Fruit fly (Drosophila melanogaster) whole organism, embryonic: ENCODE measurements around the gene CG8034.

Source experiments
- Atf-2 ChIP-seq: fragments of 200-800 bp; sonication (Bioruptor generic); optimal IDR thresholded peaks from 2 replicates; lab custom pipeline; 2016; ENCODE audit warnings: missing biosample characterization, missing genetic modification characterization
- CG1024 ChIP-seq: fragments of 200-800 bp; sonication (Bioruptor generic); IDR thresholded peaks from 2 replicates; pipeline ENCODE4 v1.3.6; 2022; ENCODE audit warnings: missing biosample characterization, missing genetic modification characterization
- CG10274 ChIP-seq: fragments of 200-800 bp; sonication (Bioruptor generic); optimal IDR thresholded peaks from 3 replicates; lab custom pipeline; 2017; ENCODE audit warnings: missing biosample characterization, mild to moderate bottlenecking, missing genetic modification characterization
- CG10654 ChIP-seq: fragments of 200-800 bp; sonication (Bioruptor generic); optimal IDR thresholded peaks from 2 replicates; lab custom pipeline; 2016; ENCODE audit warnings: missing biosample characterization, missing genetic modification characterization
- CG10979 ChIP-seq: fragments of 200-800 bp; sonication (Bioruptor generic); optimal IDR thresholded peaks from 2 replicates; lab custom pipeline; 2018; ENCODE audit warnings: missing biosample characterization, mild to moderate bottlenecking, missing genetic modification characterization, moderate library complexity
- CG11695 ChIP-seq: fragments of 200-800 bp; sonication (Bioruptor generic); IDR thresholded peaks from 3 replicates; pipeline ENCODE4 v1.3.6; 2022; ENCODE audit warnings: missing biosample characterization, missing genetic modification characterization
- CG11696 ChIP-seq: fragments of 200-800 bp; sonication (Bioruptor generic); IDR thresholded peaks from 2 replicates; pipeline ENCODE4 v1.3.6; 2022; ENCODE audit warnings: missing biosample characterization, missing genetic modification characterization
- CG11723 ChIP-seq: fragments of 200-800 bp; sonication (Bioruptor generic); optimal IDR thresholded peaks from 2 replicates; lab custom pipeline; 2017; ENCODE audit warnings: missing biosample characterization, mild to moderate bottlenecking, missing genetic modification characterization
- CG12659 ChIP-seq: fragments of 200-800 bp; sonication (Bioruptor generic); optimal IDR thresholded peaks from 3 replicates; lab custom pipeline; 2017; ENCODE audit warnings: mild to moderate bottlenecking, missing biosample characterization, missing genetic modification reagents, missing genetic modification characterization
- CG14050 ChIP-seq: fragments of 200-800 bp; sonication (Bioruptor generic); IDR thresholded peaks from 3 replicates; pipeline ENCODE4 v1.3.6; 2022; ENCODE audit warnings: missing biosample characterization, missing genetic modification characterization
- CG17186 ChIP-seq: fragments of 200-800 bp; sonication (Bioruptor generic); optimal IDR thresholded peaks from 3 replicates; lab custom pipeline; 2017; ENCODE audit warnings: missing biosample characterization, missing genetic modification reagents, missing genetic modification characterization
- CG1832 ChIP-seq: fragments of 200-800 bp; sonication (Bioruptor generic); optimal IDR thresholded peaks from 2 replicates; lab custom pipeline; 2017; ENCODE audit warnings: missing biosample characterization, mild to moderate bottlenecking, missing genetic modification characterization, inconsistent platforms
- CG18476 ChIP-seq: fragments of 200-800 bp; sonication (Bioruptor generic); optimal IDR thresholded peaks from 2 replicates; lab custom pipeline; 2016; ENCODE audit warnings: missing biosample characterization, mild to moderate bottlenecking, missing genetic modification characterization
- CG2199 ChIP-seq: fragments of 200-800 bp; sonication (Bioruptor generic); IDR thresholded peaks from 3 replicates; pipeline ENCODE4 v1.3.6; 2022; ENCODE audit warnings: missing biosample characterization, missing genetic modification characterization
- CG32532 ChIP-seq: fragments of 200-800 bp; sonication (Bioruptor generic); IDR thresholded peaks from 2 replicates; pipeline ENCODE4 v1.3.6; 2022; ENCODE audit warnings: missing biosample characterization, missing genetic modification characterization
- CG4730 ChIP-seq: fragments of 200-800 bp; sonication (Bioruptor generic); IDR thresholded peaks from 2 replicates; pipeline ENCODE4 v1.3.6; 2022; ENCODE audit warnings: missing biosample characterization, missing genetic modification characterization
- CG9215 ChIP-seq: fragments of 200-800 bp; sonication (Bioruptor generic); IDR thresholded peaks from 2 replicates; pipeline ENCODE4 v1.3.6; 2022; ENCODE audit warnings: missing biosample characterization, missing genetic modification characterization
- CTCF ChIP-seq: fragments of 200-800 bp; sonication (Bioruptor generic); optimal IDR thresholded peaks from 2 replicates; lab custom pipeline; 2017; ENCODE audit warnings: missing biosample characterization, mild to moderate bottlenecking, missing genetic modification characterization, moderate library complexity
- CrebB ChIP-seq: fragments of 200-800 bp; sonication (Bioruptor generic); optimal IDR thresholded peaks from 3 replicates; lab custom pipeline; 2018; ENCODE audit warnings: missing biosample characterization, mild to moderate bottlenecking, missing genetic modification characterization
- Fer3 ChIP-seq: fragments of 200-800 bp; sonication (Bioruptor generic); optimal IDR thresholded peaks from 2 replicates; lab custom pipeline; 2018; ENCODE audit warnings: missing biosample characterization, mild to moderate bottlenecking, missing genetic modification characterization, moderate library complexity
- HLH3B ChIP-seq: fragments of 200-800 bp; sonication (Bioruptor generic); IDR thresholded peaks from 2 replicates; pipeline ENCODE4 v1.3.6; 2022; ENCODE audit warnings: missing biosample characterization, missing genetic modification characterization
- Hand ChIP-seq: fragments of 200-800 bp; sonication (Bioruptor generic); optimal IDR thresholded peaks from 2 replicates; lab custom pipeline; 2017; ENCODE audit warnings: mild to moderate bottlenecking, missing biosample characterization, missing genetic modification reagents, missing genetic modification characterization
- HmgD ChIP-seq: fragments of 200-800 bp; sonication (Bioruptor generic); optimal IDR thresholded peaks from 3 replicates; lab custom pipeline; 2016; ENCODE audit warnings: missing biosample characterization, missing genetic modification characterization
- Hr51 ChIP-seq, 2 experiments: fragments of 200-800 bp; sonication (Bioruptor generic); optimal IDR thresholded peaks; 2 replicates in 1 of 2; 3 replicates in 1 of 2; lab custom pipeline; 2016 to 2018; ENCODE audit warnings: missing biosample characterization in 2 of 2, missing genetic modification characterization in 2 of 2, mild to moderate bottlenecking in 1 of 2, moderate library complexity in 1 of 2
- Lhr ChIP-seq: fragments of 200-800 bp; sonication (Bioruptor generic); optimal IDR thresholded peaks from 3 replicates; lab custom pipeline; 2017; ENCODE audit warnings: mild to moderate bottlenecking, missing biosample characterization, missing genetic modification reagents, missing genetic modification characterization
- Myb ChIP-seq: fragments of 200-800 bp; sonication (Bioruptor generic); optimal IDR thresholded peaks from 2 replicates; lab custom pipeline; 2016; ENCODE audit warnings: missing biosample characterization, missing genetic modification characterization
- NFAT ChIP-seq: fragments of 200-800 bp; sonication (Bioruptor generic); IDR thresholded peaks from 2 replicates; pipeline ENCODE4 v1.3.6; 2022; ENCODE audit warnings: missing biosample characterization, missing genetic modification characterization
- NfI ChIP-seq: fragments of 200-800 bp; sonication (Bioruptor generic); optimal IDR thresholded peaks from 3 replicates; lab custom pipeline; 2018; ENCODE audit warnings: missing biosample characterization, mild to moderate bottlenecking, missing genetic modification characterization, moderate library complexity
- Oli ChIP-seq: fragments of 200-800 bp; sonication (Bioruptor generic); optimal IDR thresholded peaks from 2 replicates; lab custom pipeline; 2018; ENCODE audit warnings: missing biosample characterization, mild to moderate bottlenecking, missing genetic modification characterization, moderate library complexity
- Optix ChIP-seq: fragments of 200-800 bp; sonication (Bioruptor generic); IDR thresholded peaks from 3 replicates; pipeline ENCODE4 v1.3.6; 2022; ENCODE audit warnings: missing biosample characterization, missing genetic modification characterization
- Ssrp ChIP-seq: fragments of 200-800 bp; sonication (Bioruptor generic); optimal IDR thresholded peaks from 2 replicates; lab custom pipeline; 2018; ENCODE audit warnings: missing biosample characterization, mild to moderate bottlenecking, missing genetic modification characterization, moderate library complexity
- TFAM ChIP-seq: fragments of 200-800 bp; sonication (Bioruptor generic); optimal IDR thresholded peaks from 2 replicates; lab custom pipeline; 2017; ENCODE audit warnings: missing biosample characterization, missing genetic modification characterization, inconsistent platforms
- aop ChIP-seq: fragments of 200-800 bp; sonication (Bioruptor generic); IDR thresholded peaks from 2 replicates; pipeline ENCODE4 v1.3.6; 2022; ENCODE audit warnings: missing biosample characterization, missing genetic modification characterization
- bab2 ChIP-seq: fragments of 200-800 bp; sonication (Bioruptor generic); optimal IDR thresholded peaks from 2 replicates; lab custom pipeline; 2016; ENCODE audit warnings: missing biosample characterization, missing genetic modification characterization
- caup ChIP-seq: fragments of 200-800 bp; sonication (Bioruptor generic); optimal IDR thresholded peaks from 3 replicates; lab custom pipeline; 2017; ENCODE audit warnings: missing biosample characterization, mild to moderate bottlenecking, missing genetic modification characterization, moderate library complexity; ENCODE audit not compliant: severe bottlenecking
- fd64A ChIP-seq: fragments of 200-800 bp; sonication (Bioruptor generic); optimal IDR thresholded peaks from 3 replicates; lab custom pipeline; 2018; ENCODE audit warnings: missing biosample characterization, mild to moderate bottlenecking, missing genetic modification characterization
- ftz-f1 ChIP-seq: fragments of 200-800 bp; sonication (Bioruptor generic); optimal IDR thresholded peaks from 2 replicates; lab custom pipeline; 2016; ENCODE audit warnings: missing biosample characterization, missing genetic modification characterization
- gem ChIP-seq: fragments of 200-800 bp; sonication (Bioruptor generic); optimal IDR thresholded peaks from 2 replicates; lab custom pipeline; 2019; ENCODE audit warnings: missing biosample characterization, mild to moderate bottlenecking, missing genetic modification characterization, moderate library complexity
- gro ChIP-seq: fragments of 200-800 bp; sonication (Bioruptor generic); optimal IDR thresholded peaks from 2 replicates; lab custom pipeline; 2016; ENCODE audit warnings: missing biosample characterization, missing genetic modification characterization
- h ChIP-seq: fragments of >200 bp; optimal IDR thresholded peaks from 2 replicates; lab custom pipeline; 2017
- insv ChIP-seq, 2 experiments: fragments of 200-800 bp; sonication (Bioruptor generic); optimal IDR thresholded peaks; 3 replicates each; lab custom pipeline; 2016 to 2018; ENCODE audit warnings: missing biosample characterization in 2 of 2, missing genetic modification characterization in 2 of 2
- nau ChIP-seq: fragments of 200-800 bp; sonication (Bioruptor generic); optimal IDR thresholded peaks from 3 replicates; lab custom pipeline; 2017; ENCODE audit warnings: missing biosample characterization, mild to moderate bottlenecking, missing genetic modification characterization, missing genetic modification reagents
- nerfin-1 ChIP-seq: fragments of 200-800 bp; sonication (Bioruptor generic); optimal IDR thresholded peaks from 3 replicates; lab custom pipeline; 2019; ENCODE audit warnings: missing biosample characterization, mild to moderate bottlenecking, missing genetic modification characterization, moderate library complexity
- pan ChIP-seq, 4 experiments: fragments of >200 bp in 3 of 4; fragments of 200-800 bp in 1 of 4; sonication (Bioruptor generic) in 1 of 4; optimal IDR thresholded peaks in 3 of 4; IDR thresholded peaks in 1 of 4; 2 replicates each; pipeline versions ENCODE4 v1.3.6 to Lab custom; 2017 to 2022; ENCODE audit warnings: missing biosample characterization in 2 of 4, missing genetic modification characterization in 2 of 4, mixed read lengths in 1 of 4
- pb ChIP-seq: fragments of 200-800 bp; sonication (Bioruptor generic); optimal IDR thresholded peaks from 3 replicates; lab custom pipeline; 2016; ENCODE audit warnings: missing biosample characterization, missing genetic modification characterization
- pho ChIP-seq: fragments of 200-800 bp; sonication (Bioruptor generic); optimal IDR thresholded peaks from 2 replicates; lab custom pipeline; 2016; ENCODE audit warnings: missing biosample characterization, missing genetic modification characterization
- sens-2 ChIP-seq: fragments of 200-800 bp; sonication (Bioruptor generic); IDR thresholded peaks from 2 replicates; pipeline ENCODE4 v1.3.6; 2022; ENCODE audit warnings: missing biosample characterization, missing genetic modification characterization
- slbo ChIP-seq: fragments of 200-800 bp; sonication (Bioruptor generic); IDR thresholded peaks from 2 replicates; pipeline ENCODE4 v1.3.6; 2022; ENCODE audit warnings: missing biosample characterization, missing genetic modification characterization
- sqz ChIP-seq: fragments of 200-800 bp; sonication (Bioruptor generic); optimal IDR thresholded peaks from 3 replicates; lab custom pipeline; 2018; ENCODE audit warnings: missing biosample characterization, mild to moderate bottlenecking, missing genetic modification characterization
- sr ChIP-seq: fragments of 200-800 bp; sonication (Bioruptor generic); IDR thresholded peaks from 3 replicates; pipeline ENCODE4 v1.3.6; 2022; ENCODE audit warnings: missing biosample characterization, missing genetic modification characterization
- wdn ChIP-seq: fragments of 200-800 bp; sonication (Bioruptor generic); IDR thresholded peaks from 2 replicates; pipeline ENCODE4 v1.3.6; 2022; ENCODE audit warnings: missing biosample characterization, missing genetic modification characterization
- z ChIP-seq: fragments of 200-800 bp; sonication (Bioruptor generic); IDR thresholded peaks from 3 replicates; pipeline ENCODE4 v1.3.6; 2022; ENCODE audit warnings: missing biosample characterization, missing genetic modification characterization

CG8034 gene

DNA sequence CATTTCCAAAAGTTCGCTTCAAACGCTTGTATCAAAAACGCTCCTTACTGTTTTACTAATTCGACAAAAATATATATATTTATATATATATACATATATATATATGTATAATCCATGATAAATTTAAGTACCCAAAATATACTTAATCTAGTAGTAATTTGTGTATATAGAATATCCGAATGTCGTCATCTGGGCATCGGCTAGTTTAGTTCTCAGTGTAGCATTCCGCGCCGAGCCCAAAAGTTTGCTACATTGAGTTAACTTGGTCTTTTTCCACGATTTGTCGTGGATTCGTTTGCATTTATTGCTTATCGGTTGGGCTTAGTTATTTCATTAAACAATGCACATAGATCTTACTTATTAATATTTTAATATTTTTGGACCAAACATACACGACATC is 16.7 kb downstream of the CG8034 start (continued):
- no peak for TF ChIP-seq Ssrp (tag; lab: Kevin White, UChicago)
- no peak for TF ChIP-seq CG10274 (GFP tag; lab: Kevin White, UChicago)
- no peak for TF ChIP-seq CG2199 (GFP tag; lab: Robert Waterston, UW)
- no peak for TF ChIP-seq nerfin-1
- no peak for TF ChIP-seq HmgD (GFP tag; lab: Kevin White, UChicago)
- peak; percentile 22 for TF ChIP-seq caup
- TF ChIP-seq CTCF (GFP tag; lab: Kevin White, UChicago) = peak; percentile 2
- TF ChIP-seq CG17186 = no peak
- no peak for TF ChIP-seq h (lab: Kevin White, UChicago)
- TF ChIP-seq Hr51 (GFP tag; optimal IDR thresholded peaks at IDR 0.05; lab: Kevin White, UChicago) = peak in 1 of 2 experiments; percentile 41
- no peak for TF ChIP-seq fd64A (GFP tag; lab: Kevin White, UChicago)
- TF ChIP-seq CG11695 (GFP tag; lab: Robert Waterston, UW) = peak; percentile 27; the same call in 1 of the 3 replicates
- no peak for TF ChIP-seq Atf-2 (GFP tag; lab: Kevin White, UChicago)
- TF ChIP-seq CrebB (tag; lab: Kevin White, UChicago) = no peak
- TF ChIP-seq aop = no peak
- TF ChIP-seq sens-2 (GFP tag; lab: Robert Waterston, UW) = no peak
- TF ChIP-seq CG1832 (GFP tag; lab: Kevin White, UChicago) = no peak
- no peak for TF ChIP-seq TFAM (GFP tag; lab: Kevin White, UChicago)
- TF ChIP-seq gro (GFP tag; lab: Kevin White, UChicago) = no peak
- peak; percentile 23 for TF ChIP-seq CG12659
- peak; percentile 63 for TF ChIP-seq gem (tag; lab: Kevin White, UChicago)
- no peak for TF ChIP-seq CG1024 (GFP tag; lab: Robert Waterston, UW)
- peak; percentile 14 for TF ChIP-seq Fer3 (tag; lab: Kevin White, UChicago)
- TF ChIP-seq CG10979 = peak; percentile 3
- TF ChIP-seq NFAT (GFP tag; lab: Robert Waterston, UW) = peak; percentile 24; the same call in 1 of the 2 replicates
- TF ChIP-seq CG18476 = no peak
- no peak for TF ChIP-seq bab2 (GFP tag; lab: Kevin White, UChicago)
- peak; percentile 25 for TF ChIP-seq NfI
- TF ChIP-seq sr (GFP tag; lab: Robert Waterston, UW) = no peak
- no peak for TF ChIP-seq ftz-f1
- no peak for TF ChIP-seq insv (GFP tag; optimal IDR thresholded peaks at IDR 0.05; lab: Kevin White, UChicago)
- 0 out of 2 replicates have a peak, but pooled peaks have one; percentile 23 for TF ChIP-seq HLH3B (GFP tag; lab: Robert Waterston, UW)
- TF ChIP-seq CG32532 = peak; percentile 63; the same call in 1 of the 2 replicates
- TF ChIP-seq Optix (GFP tag; lab: Robert Waterston, UW) = no peak
- 0 out of 2 replicates have a peak, but pooled peaks have one; percentile 31 for TF ChIP-seq wdn
- TF ChIP-seq slbo (GFP tag; lab: Robert Waterston, UW) = peak; percentile 58
- peak; percentile 6 for TF ChIP-seq CG10654 (GFP tag; lab: Kevin White, UChicago)
- TF ChIP-seq CG11696 (GFP tag; lab: Robert Waterston, UW) = no peak
- no peak for TF ChIP-seq sqz (GFP tag; lab: Kevin White, UChicago)
- TF ChIP-seq z (GFP tag; lab: Robert Waterston, UW) = no peak
- TF ChIP-seq pb (GFP tag; lab: Kevin White, UChicago) = no peak
- no peak for TF ChIP-seq CG4730 (GFP tag; lab: Robert Waterston, UW)
- no peak for TF ChIP-seq CG9215
- TF ChIP-seq pho (GFP tag; lab: Kevin White, UChicago) = no peak
- TF ChIP-seq Oli (tag; lab: Kevin White, UChicago) = peak; percentile 40
- TF ChIP-seq Myb (GFP tag; lab: Kevin White, UChicago) = no peak
- TF ChIP-seq Lhr (GFP tag; lab: Kevin White, UChicago) = no peak
- no peak for TF ChIP-seq pan (optimal IDR thresholded peaks at IDR 0.05; lab: Kevin White, UChicago)
- TF ChIP-seq pan (GFP tag; optimal IDR thresholded peaks at IDR 0.05 in 1 of 2, IDR thresholded peaks at IDR 0.05 in 1 of 2) = peak in 1 of 2 experiments; percentile 45
- no peak for TF ChIP-seq Hand (GFP tag; lab: Kevin White, UChicago)
- TF ChIP-seq CG14050 (GFP tag; lab: Robert Waterston, UW) = no peak
- TF ChIP-seq nau (GFP tag; lab: Kevin White, UChicago) = no peak
- TF ChIP-seq CG11723 (GFP tag; lab: Kevin White, UChicago) = no peak
